ENCODE assay signal across 7 worm cellular contexts in genomic region chrX:2595027-2595756, ce11.
A peak's percentile ranks its signal among the peaks of the same experiment; 100 is the strongest.
TF ChIP-seq lines count a peak whose summit lies in the region.

No protein-coding gene starts in this region.

TF ChIP-seq in whole organism, L1 larva, 84 proteins besides CTCF, POLR2A, EP300 and RAD21 (continues in another document):
- TF ChIP-seq skn-1 (tag; optimal IDR thresholded peaks at IDR 0.05; lab: Kevin White, UChicago) (no peak), nhr-71 (tag; optimal IDR thresholded peaks at IDR 0.05; lab: Kevin White, UChicago) (peak; percentile 68), nhr-237 (tag; optimal IDR thresholded peaks at IDR 0.05; lab: Kevin White, UChicago) (no peak), zip-4 (GFP tag; optimal IDR thresholded peaks at IDR 0.05; lab: Kevin White, UChicago) (no peak), nhr-19 (GFP tag; conservative IDR thresholded peaks at IDR 0.05; lab: Robert Waterston, UW) (no peak), Y116A8C.19 (tag; optimal IDR thresholded peaks at IDR 0.05; lab: Kevin White, UChicago; ENCODE audit: borderline replicate concordance) (no peak), nhr-84 (tag; optimal IDR thresholded peaks at IDR 0.05; lab: Kevin White, UChicago) (no peak), elt-2 (tag; optimal IDR thresholded peaks at IDR 0.05; lab: Kevin White, UChicago) (no peak), jun-1 (tag; optimal IDR thresholded peaks at IDR 0.05; lab: Kevin White, UChicago) (no peak), nhr-20 (tag; optimal IDR thresholded peaks at IDR 0.05; lab: Kevin White, UChicago) (no peak), mef-2 (tag; optimal IDR thresholded peaks at IDR 0.05; lab: Kevin White, UChicago) (no peak), lin-15B (tag; optimal IDR thresholded peaks at IDR 0.05; lab: Kevin White, UChicago) (no peak), lin-14 (GFP tag; optimal IDR thresholded peaks at IDR 0.05; lab: Kevin White, UChicago) (peak; percentile 68)

TF ChIP-seq in whole organism, L2 larva, 48 proteins besides CTCF, POLR2A, EP300 and RAD21 (continues in another document):
- peak; percentile 23 for TF ChIP-seq crh-2 (tag; optimal IDR thresholded peaks at IDR 0.05; lab: Kevin White, UChicago)
- peak in 1 of 2 experiments; percentile 40 for TF ChIP-seq lsy-2 (tag; optimal IDR thresholded peaks at IDR 0.05; lab: Kevin White, UChicago)
- TF ChIP-seq lin-13 (GFP tag; optimal IDR thresholded peaks at IDR 0.05; lab: Kevin White, UChicago) = peak; percentile 30
- TF ChIP-seq aly-2 (tag; optimal IDR thresholded peaks at IDR 0.05; lab: Kevin White, UChicago) = no peak
- TF ChIP-seq C34F6.9 (tag; optimal IDR thresholded peaks at IDR 0.05; lab: Kevin White, UChicago) = peak; percentile 58
- TF ChIP-seq unc-62 (GFP tag; optimal IDR thresholded peaks at IDR 0.05; lab: Kevin White, UChicago) = no peak
- TF ChIP-seq mab-5 (tag; optimal IDR thresholded peaks at IDR 0.05; lab: Kevin White, UChicago) = peak; percentile 34
- TF ChIP-seq zag-1 (tag; optimal IDR thresholded peaks at IDR 0.05; lab: Kevin White, UChicago) = peak; percentile 47
- peak; percentile 40 for TF ChIP-seq sem-4 (tag; optimal IDR thresholded peaks at IDR 0.05; lab: Kevin White, UChicago)
- no peak for TF ChIP-seq sma-3 (GFP tag; optimal IDR thresholded peaks at IDR 0.05; lab: Kevin White, UChicago)
- TF ChIP-seq nhr-77 (tag; optimal IDR thresholded peaks at IDR 0.05; lab: Kevin White, UChicago) = no peak
- TF ChIP-seq unc-55 (GFP tag; optimal IDR thresholded peaks at IDR 0.05; lab: Kevin White, UChicago) = peak; percentile 79
- peak; percentile 2 for TF ChIP-seq nhr-6 (tag; optimal IDR thresholded peaks at IDR 0.05; lab: Kevin White, UChicago)

TF ChIP-seq in whole organism, L3 larva, 47 proteins besides CTCF, POLR2A, EP300 and RAD21:
- no peak for TF ChIP-seq nhr-25 (tag; optimal IDR thresholded peaks at IDR 0.05; lab: Kevin White, UChicago)
- peak; percentile 23 for TF ChIP-seq elt-1 (tag; optimal IDR thresholded peaks at IDR 0.05; lab: Kevin White, UChicago)
- TF ChIP-seq mdl-1 (tag; optimal IDR thresholded peaks at IDR 0.05; lab: Kevin White, UChicago) = no peak
- no peak for TF ChIP-seq nhr-237 (tag; optimal IDR thresholded peaks at IDR 0.05; lab: Kevin White, UChicago)
- TF ChIP-seq ceh-16 (tag; optimal IDR thresholded peaks at IDR 0.05; lab: Kevin White, UChicago) = no peak
- no peak for TF ChIP-seq eor-1 (tag; optimal IDR thresholded peaks at IDR 0.05; lab: Kevin White, UChicago)
- no peak for TF ChIP-seq lin-15B (tag; optimal IDR thresholded peaks at IDR 0.05; lab: Kevin White, UChicago)
- TF ChIP-seq nfya-1 (tag; optimal IDR thresholded peaks at IDR 0.05; lab: Kevin White, UChicago; ENCODE audit: insufficient read depth) = peak; percentile 30
- TF ChIP-seq tbx-2 (tag; optimal IDR thresholded peaks at IDR 0.05; lab: Kevin White, UChicago) = no peak
- peak; percentile 83 for TF ChIP-seq fkh-10 (GFP tag; optimal IDR thresholded peaks at IDR 0.05; lab: Kevin White, UChicago)
TF ChIP-seq in whole organism, L3 larva: peak in this region for 3.

TF ChIP-seq in whole organism, L4 larva, 104 proteins besides CTCF, POLR2A, EP300 and RAD21:
- TF ChIP-seq nhr-11 (tag; optimal IDR thresholded peaks at IDR 0.05; lab: Kevin White, UChicago) (peak; percentile 31), fkh-10 (GFP tag; optimal IDR thresholded peaks at IDR 0.05; lab: Kevin White, UChicago) (peak; percentile 14), hlh-11 (tag; optimal IDR thresholded peaks at IDR 0.05; lab: Kevin White, UChicago) (peak; percentile 63), hif-1 (tag; optimal IDR thresholded peaks at IDR 0.05; lab: Kevin White, UChicago) (peak in 1 of 2 experiments; percentile 7), ZK546.5 (tag; optimal IDR thresholded peaks at IDR 0.05; lab: Kevin White, UChicago) (no peak), ama-1 (optimal IDR thresholded peaks at IDR 0.05; lab: Kevin White, UChicago) (no peak), Y105C5A.15 (GFP tag; IDR thresholded peaks at IDR 0.05; lab: Robert Waterston, UW) (no peak), ceh-20 (GFP tag; IDR thresholded peaks at IDR 0.05; lab: Robert Waterston, UW) (peak; percentile 71), daf-16 (GFP tag; optimal IDR thresholded peaks at IDR 0.05; lab: Kevin White, UChicago) (peak in 1 of 2 experiments; percentile 43), daf-16 (tag; optimal IDR thresholded peaks at IDR 0.05; lab: Kevin White, UChicago) (no peak), hlh-30 (tag; optimal IDR thresholded peaks at IDR 0.05; lab: Kevin White, UChicago; ENCODE audit: insufficient read depth) (peak; percentile 39), lsy-2 (tag; optimal IDR thresholded peaks at IDR 0.05; lab: Kevin White, UChicago) (peak in 1 of 2 experiments; percentile 43)

TF ChIP-seq in whole organism, late embryonic, 69 proteins besides CTCF, POLR2A, EP300 and RAD21:
- peak; percentile 35 for TF ChIP-seq unc-55 (GFP tag; optimal IDR thresholded peaks at IDR 0.05; lab: Kevin White, UChicago)
- no peak for TF ChIP-seq tbx-2 (tag; optimal IDR thresholded peaks at IDR 0.05; lab: Kevin White, UChicago)
- TF ChIP-seq C08G9.2 (tag; optimal IDR thresholded peaks at IDR 0.05; lab: Kevin White, UChicago) = no peak
- no peak for TF ChIP-seq pat-9 (tag; optimal IDR thresholded peaks at IDR 0.05; lab: Kevin White, UChicago)
- TF ChIP-seq ceh-18 (tag; optimal IDR thresholded peaks at IDR 0.05; lab: Kevin White, UChicago) = peak; percentile 39
- no peak for TF ChIP-seq fkh-6 (tag; optimal IDR thresholded peaks at IDR 0.05; lab: Kevin White, UChicago)
- TF ChIP-seq odd-2 (tag; optimal IDR thresholded peaks at IDR 0.05; lab: Kevin White, UChicago) = no peak
- no peak for TF ChIP-seq pros-1 (tag; optimal IDR thresholded peaks at IDR 0.05; lab: Kevin White, UChicago)

TF ChIP-seq in whole organism, mixed stage, embryonic, 35 proteins besides CTCF, POLR2A, EP300 and RAD21:
- TF ChIP-seq nhr-76 (tag; optimal IDR thresholded peaks at IDR 0.05; lab: Kevin White, UChicago) (no peak), hlh-1 (tag; optimal IDR thresholded peaks at IDR 0.05; lab: Kevin White, UChicago) (peak; percentile 65), unc-62 (GFP tag; optimal IDR thresholded peaks at IDR 0.05; lab: Kevin White, UChicago) (peak; percentile 57), nhr-237 (tag; optimal IDR thresholded peaks at IDR 0.05; lab: Kevin White, UChicago) (no peak), unc-120 (tag; optimal IDR thresholded peaks at IDR 0.05; lab: Kevin White, UChicago; ENCODE audit: poor library complexity, severe bottlenecking) (peak; percentile 8)

TF ChIP-seq in whole organism, young adult, 124 proteins besides CTCF, POLR2A, EP300 and RAD21:
- TF ChIP-seq bed-1 (GFP tag; IDR thresholded peaks at IDR 0.05; lab: Robert Waterston, UW) (no peak), lin-40 (tag; optimal IDR thresholded peaks at IDR 0.05; lab: Kevin White, UChicago) (peak; percentile 4)
TF ChIP-seq in whole organism, young adult: peak in this region for 1.
